Fruit fly (Drosophila melanogaster) whole organism, prepupa: Measurements from ENCODE around the gene Oscillin.
A peak's percentile ranks its signal among the peaks of the same experiment; 100 is the strongest.

ENCODE experiments used
- Blimp-1 ChIP-seq: fragments of 200-800 bp; sonication (Bioruptor generic); optimal IDR thresholded peaks from 3 replicates; lab custom pipeline; 2017; ENCODE audit warnings: missing biosample characterization, missing genetic modification characterization, mild to moderate bottlenecking, moderate library complexity, missing genetic modification reagents
- CG10631 ChIP-seq: fragments of 200-800 bp; sonication (Bioruptor generic); optimal IDR thresholded peaks from 2 replicates; lab custom pipeline; 2016; ENCODE audit warnings: missing biosample characterization, missing genetic modification characterization
- CG11294 ChIP-seq: fragments of 200-800 bp; sonication (Bioruptor generic); IDR thresholded peaks from 2 replicates; pipeline ENCODE4 v1.3.6; 2022; ENCODE audit warnings: missing biosample characterization, missing genetic modification characterization
- CG15336 ChIP-seq: fragments of 200-800 bp; sonication (Bioruptor generic); IDR thresholded peaks from 2 replicates; pipeline ENCODE4 v1.3.6; 2022; ENCODE audit warnings: missing biosample characterization, missing genetic modification characterization
- CG1621 ChIP-seq: fragments of 200-800 bp; sonication (Bioruptor generic); optimal IDR thresholded peaks from 3 replicates; lab custom pipeline; 2018; ENCODE audit warnings: missing biosample characterization, mild to moderate bottlenecking, missing genetic modification characterization
- CG16779 ChIP-seq: fragments of 200-800 bp; sonication (Bioruptor generic); optimal IDR thresholded peaks from 3 replicates; lab custom pipeline; 2017; ENCODE audit warnings: missing biosample characterization, mild to moderate bottlenecking, missing genetic modification characterization
- CG31627 ChIP-seq: fragments of 200-800 bp; sonication (Bioruptor generic); optimal IDR thresholded peaks from 3 replicates; lab custom pipeline; 2016; ENCODE audit warnings: missing biosample characterization, missing genetic modification characterization
- CG34406 ChIP-seq: fragments of 200-800 bp; sonication (Bioruptor generic); optimal IDR thresholded peaks from 3 replicates; lab custom pipeline; 2016; ENCODE audit warnings: missing biosample characterization, missing genetic modification characterization
- CG3919 ChIP-seq: fragments of 200-800 bp; sonication (Bioruptor generic); optimal IDR thresholded peaks from 3 replicates; lab custom pipeline; 2016; ENCODE audit warnings: missing biosample characterization, missing genetic modification characterization
- CG6163 ChIP-seq: fragments of 200-800 bp; sonication (Bioruptor generic); IDR thresholded peaks from 3 replicates; pipeline ENCODE4 v1.3.6; 2022; ENCODE audit warnings: missing biosample characterization, missing genetic modification characterization
- CG6792 ChIP-seq: fragments of 200-800 bp; sonication (Bioruptor generic); optimal IDR thresholded peaks from 3 replicates; lab custom pipeline; 2016; ENCODE audit warnings: missing biosample characterization, missing genetic modification characterization
- CG6854 ChIP-seq: fragments of 200-800 bp; sonication (Bioruptor generic); optimal IDR thresholded peaks from 2 replicates; lab custom pipeline; 2017; ENCODE audit warnings: missing biosample characterization, mild to moderate bottlenecking, missing genetic modification characterization
- CG7368 ChIP-seq: fragments of 200-800 bp; sonication (Bioruptor generic); optimal IDR thresholded peaks from 3 replicates; lab custom pipeline; 2016; ENCODE audit warnings: missing biosample characterization, missing genetic modification characterization
- CG8119 ChIP-seq: fragments of 200-800 bp; sonication (Bioruptor generic); IDR thresholded peaks from 3 replicates; pipeline ENCODE4 v1.3.6; 2022; ENCODE audit warnings: missing biosample characterization, missing genetic modification characterization
- CG8319 ChIP-seq: fragments of 200-800 bp; sonication (Bioruptor generic); optimal IDR thresholded peaks from 3 replicates; lab custom pipeline; 2016; ENCODE audit warnings: missing biosample characterization, missing genetic modification characterization
- CG8632 ChIP-seq: fragments of 200-800 bp; sonication (Bioruptor generic); optimal IDR thresholded peaks from 3 replicates; lab custom pipeline; 2016; ENCODE audit warnings: missing biosample characterization, missing genetic modification characterization
- CG9139 ChIP-seq: fragments of 200-800 bp; sonication (Bioruptor generic); optimal IDR thresholded peaks from 3 replicates; lab custom pipeline; 2017; ENCODE audit warnings: missing biosample characterization, mild to moderate bottlenecking, missing genetic modification characterization
- Eip75B ChIP-seq: fragments of 200-800 bp; sonication (Bioruptor generic); optimal IDR thresholded peaks from 3 replicates; lab custom pipeline; 2016; ENCODE audit warnings: missing biosample characterization, missing genetic modification characterization
- Eip78C ChIP-seq: fragments of 200-800 bp; sonication (Bioruptor generic); peaks from one replicate; lab custom pipeline; 2016; ENCODE audit warnings: missing biosample characterization, missing genetic modification characterization
- Ets96B ChIP-seq: fragments of 200-800 bp; optimal IDR thresholded peaks from 2 replicates; lab custom pipeline; 2019; ENCODE audit warnings: missing biosample characterization, mild to moderate bottlenecking, missing genetic modification characterization, moderate library complexity
- Hr39 ChIP-seq: fragments of 200-800 bp; sonication (Bioruptor generic); optimal IDR thresholded peaks from 2 replicates; lab custom pipeline; 2016; ENCODE audit warnings: missing biosample characterization, missing genetic modification characterization
- Lpt ChIP-seq: fragments of 200-800 bp; sonication (Bioruptor generic); optimal IDR thresholded peaks from 3 replicates; lab custom pipeline; 2016; ENCODE audit warnings: missing biosample characterization, missing genetic modification characterization
- Met ChIP-seq: fragments of 200-800 bp; sonication (Bioruptor generic); optimal IDR thresholded peaks from 3 replicates; lab custom pipeline; 2016; ENCODE audit warnings: missing biosample characterization, missing genetic modification characterization
- OdsH ChIP-seq: fragments of 200-800 bp; sonication (Bioruptor generic); optimal IDR thresholded peaks from 3 replicates; lab custom pipeline; 2016; ENCODE audit warnings: missing biosample characterization, missing genetic modification characterization
- Smox ChIP-seq: fragments of 200-800 bp; sonication (Bioruptor generic); optimal IDR thresholded peaks from 3 replicates; lab custom pipeline; 2016; ENCODE audit warnings: missing biosample characterization, missing genetic modification characterization
- Sox102F ChIP-seq: fragments of 200-800 bp; sonication (Bioruptor generic); optimal IDR thresholded peaks from 2 replicates; lab custom pipeline; 2016; ENCODE audit warnings: missing biosample characterization, mild to moderate bottlenecking, missing genetic modification characterization
- Sox14 ChIP-seq: fragments of 200-800 bp; sonication (Bioruptor generic); optimal IDR thresholded peaks from 3 replicates; lab custom pipeline; 2016; ENCODE audit warnings: missing biosample characterization, missing genetic modification characterization
- acj6 ChIP-seq: fragments of 200-800 bp; sonication (Bioruptor generic); optimal IDR thresholded peaks from 3 replicates; lab custom pipeline; 2016; ENCODE audit warnings: missing biosample characterization, missing genetic modification characterization
- eg ChIP-seq: fragments of 200-800 bp; sonication (Bioruptor generic); IDR thresholded peaks from 3 replicates; pipeline ENCODE4 v1.3.6; 2022; ENCODE audit warnings: missing biosample characterization, missing genetic modification characterization
- esn ChIP-seq: fragments of 200-800 bp; sonication (Bioruptor generic); optimal IDR thresholded peaks from 2 replicates; lab custom pipeline; 2016; ENCODE audit warnings: missing biosample characterization, mild to moderate bottlenecking, missing genetic modification characterization, moderate library complexity
- fd59A ChIP-seq: fragments of 200-800 bp; sonication (Bioruptor generic); optimal IDR thresholded peaks from 2 replicates; lab custom pipeline; 2017; ENCODE audit warnings: missing biosample characterization, mild to moderate bottlenecking, missing genetic modification characterization, missing genetic modification reagents
- fd85E ChIP-seq: fragments of 200-800 bp; sonication (Bioruptor generic); optimal IDR thresholded peaks from 3 replicates; lab custom pipeline; 2016; ENCODE audit warnings: missing biosample characterization, missing genetic modification characterization
- fkh ChIP-seq: fragments of 200-800 bp; sonication (Bioruptor generic); optimal IDR thresholded peaks from 3 replicates; lab custom pipeline; 2017; ENCODE audit warnings: missing biosample characterization, mild to moderate bottlenecking, missing genetic modification characterization, moderate library complexity
- lz ChIP-seq: fragments of 200-800 bp; sonication (Bioruptor generic); optimal IDR thresholded peaks from 3 replicates; lab custom pipeline; 2016; ENCODE audit warnings: missing biosample characterization, missing genetic modification characterization
- net ChIP-seq: fragments of 200-800 bp; sonication (Bioruptor generic); optimal IDR thresholded peaks from 3 replicates; lab custom pipeline; 2016; ENCODE audit warnings: missing biosample characterization, missing genetic modification characterization
- pdm3 ChIP-seq: fragments of 200-800 bp; sonication (Bioruptor generic); optimal IDR thresholded peaks from 3 replicates; lab custom pipeline; 2016; ENCODE audit warnings: missing biosample characterization, missing genetic modification characterization
- ss ChIP-seq, 2 experiments: fragments of 200-800 bp; sonication (Bioruptor generic); optimal IDR thresholded peaks; 2 replicates in 1 of 2; 3 replicates in 1 of 2; lab custom pipeline; 2017 to 2018; ENCODE audit warnings: mild to moderate bottlenecking in 2 of 2, missing biosample characterization in 2 of 2, missing genetic modification characterization in 2 of 2, moderate library complexity in 1 of 2
- svp ChIP-seq: fragments of 200-800 bp; sonication (Bioruptor generic); peaks from one replicate; lab custom pipeline; 2016; ENCODE audit warnings: missing biosample characterization, missing genetic modification characterization
- topi ChIP-seq: fragments of 200-800 bp; sonication (Bioruptor generic); optimal IDR thresholded peaks from 3 replicates; lab custom pipeline; 2016; ENCODE audit warnings: missing biosample characterization, missing genetic modification characterization
- vri ChIP-seq: fragments of 200-800 bp; sonication (Bioruptor generic); optimal IDR thresholded peaks from 3 replicates; lab custom pipeline; 2016; ENCODE audit warnings: missing biosample characterization, mild to moderate bottlenecking, missing genetic modification characterization

Oscillin gene

dm6 chr2L:5501335-5501734 lies 45.6 kb upstream of the Oscillin start (continued):
- TF ChIP-seq Blimp-1 (GFP tag; lab: Kevin White, UChicago) = peak; percentile 48
- TF ChIP-seq net (GFP tag; lab: Kevin White, UChicago) = peak; percentile 44
- TF ChIP-seq CG6854 (GFP tag; lab: Kevin White, UChicago) = peak; percentile 47
- no peak for TF ChIP-seq fkh (GFP tag; lab: Kevin White, UChicago)
- peak; percentile 39 for TF ChIP-seq CG1621 (tag; lab: Kevin White, UChicago)
- peak; percentile 12 for TF ChIP-seq CG16779 (tag; lab: Kevin White, UChicago)
- peak; percentile 75 for TF ChIP-seq Ets96B (tag; lab: Kevin White, UChicago)
- no peak for TF ChIP-seq fd85E (GFP tag; lab: Kevin White, UChicago)
- peak; percentile 57 for TF ChIP-seq CG10631 (GFP tag; lab: Kevin White, UChicago)
- peak; percentile 1 for TF ChIP-seq CG8319 (GFP tag; lab: Kevin White, UChicago)
- TF ChIP-seq svp = peak; percentile 87
- peak; percentile 68 for TF ChIP-seq Sox102F (GFP tag; lab: Kevin White, UChicago)
- peak; percentile 57 for TF ChIP-seq CG6792 (GFP tag; lab: Kevin White, UChicago)
- peak; percentile 75 for TF ChIP-seq Eip75B (GFP tag; lab: Kevin White, UChicago)
- TF ChIP-seq CG3919 (GFP tag; lab: Kevin White, UChicago) = peak; percentile 68
- peak; percentile 54 for TF ChIP-seq pdm3 (GFP tag; lab: Kevin White, UChicago)
- peak; percentile 75 for TF ChIP-seq Smox (GFP tag; lab: Kevin White, UChicago)
- TF ChIP-seq ss (GFP tag; optimal IDR thresholded peaks at IDR 0.05; lab: Kevin White, UChicago) = peak; percentile 44 to 50
- TF ChIP-seq eg = no peak
- TF ChIP-seq Hr39 (GFP tag; lab: Kevin White, UChicago) = peak; percentile 41
- peak; percentile 56 for TF ChIP-seq CG8632
- no peak for TF ChIP-seq CG15336
- peak; percentile 43 for TF ChIP-seq CG9139 (GFP tag; lab: Kevin White, UChicago)
- TF ChIP-seq CG34406 (GFP tag; lab: Kevin White, UChicago) = peak; percentile 65
- TF ChIP-seq CG6163 = no peak
- TF ChIP-seq CG8119 = 0 out of 3 replicates have a peak, but pooled peaks have one; percentile 28
- TF ChIP-seq Lpt (GFP tag; lab: Kevin White, UChicago) = no peak

- no peak for TF ChIP-seq svp
- TF ChIP-seq CG6163 = no peak
- TF ChIP-seq CG8319 (GFP tag; lab: Kevin White, UChicago) = no peak
- no peak for TF ChIP-seq fd59A (GFP tag; lab: Kevin White, UChicago)
- TF ChIP-seq, all 60 proteins: peak for 0
Measured at dm6 chr2L:5502868-5503267, 44.0 kb upstream of the Oscillin start.

dm6 chr2L:5505130-5505529 lies 41.8 kb upstream of the Oscillin start:
- TF ChIP-seq pdm3 (GFP tag; lab: Kevin White, UChicago) (peak; percentile 24), Sox14 (GFP tag; lab: Kevin White, UChicago) (no peak), OdsH (GFP tag; lab: Kevin White, UChicago) (peak; percentile 33), CG8319 (GFP tag; lab: Kevin White, UChicago) (no peak), lz (GFP tag; lab: Kevin White, UChicago) (peak; percentile 21), Met (peak; percentile 41), svp (peak; percentile 59), CG7368 (no peak), vri (peak; percentile 34), Sox102F (GFP tag; lab: Kevin White, UChicago) (peak; percentile 44), acj6 (GFP tag; lab: Kevin White, UChicago) (no peak), Smox (GFP tag; lab: Kevin White, UChicago) (peak; percentile 3), CG10631 (GFP tag; lab: Kevin White, UChicago) (peak; percentile 35), esn (GFP tag; lab: Kevin White, UChicago) (peak; percentile 58), topi (peak; percentile 17), CG11294 (GFP tag; lab: Robert Waterston, UW) (no peak), Eip78C (GFP tag; lab: Kevin White, UChicago) (peak; percentile 51), CG31627 (GFP tag; lab: Kevin White, UChicago) (peak; percentile 23)
